Worm (Caenorhabditis elegans): Measurements from ENCODE around the gene F22E5.6.

DNA sequence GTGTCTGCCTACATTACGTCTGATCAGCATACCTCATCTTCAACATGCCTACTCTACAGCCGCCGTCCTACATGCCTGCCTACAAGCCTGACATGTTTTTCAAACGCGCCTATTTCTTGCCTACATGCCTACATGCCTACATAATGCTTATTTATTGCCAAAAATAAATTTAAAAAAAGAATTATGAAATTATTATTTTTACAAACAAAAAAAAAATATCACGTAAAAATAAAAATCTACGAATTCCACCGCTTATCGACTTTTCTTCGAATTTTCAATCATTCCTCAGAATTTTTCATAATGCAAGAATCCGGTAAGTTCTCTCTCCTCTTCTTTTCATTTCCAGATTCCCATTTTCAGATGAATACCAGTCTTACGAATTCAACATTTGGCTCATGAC lies 27.2 kb upstream of the F22E5.6 start, which contains the start of gene D2062.5:
- TF ChIP-seq dpl-1 (GFP tag; optimal IDR thresholded peaks at IDR 0.05) = no peak
- TF ChIP-seq nhr-20 (tag; optimal IDR thresholded peaks at IDR 0.05) = no peak
- no peak for TF ChIP-seq nhr-237 (tag; optimal IDR thresholded peaks at IDR 0.05)
- TF ChIP-seq blmp-1 (tag; optimal IDR thresholded peaks at IDR 0.05) = no peak
- TF ChIP-seq unc-130 (tag; optimal IDR thresholded peaks at IDR 0.05) = no peak
- no peak for TF ChIP-seq nhr-77 (tag; optimal IDR thresholded peaks at IDR 0.05)
- no peak for TF ChIP-seq nhr-28 (tag; optimal IDR thresholded peaks at IDR 0.05)
- TF ChIP-seq lin-15B (tag; optimal IDR thresholded peaks at IDR 0.05) = no peak
- TF ChIP-seq unc-62 (GFP tag; optimal IDR thresholded peaks at IDR 0.05) = no peak
- TF ChIP-seq lsy-2 (tag; optimal IDR thresholded peaks at IDR 0.05) = no peak
- TF ChIP-seq nhr-47 (tag; optimal IDR thresholded peaks at IDR 0.05) = no peak
- TF ChIP-seq lin-35 (GFP tag; optimal IDR thresholded peaks at IDR 0.05) = no peak
- TF ChIP-seq ztf-11 (tag; optimal IDR thresholded peaks at IDR 0.05) = no peak

All from whole organism, L1 larva.